Fruit fly (Drosophila melanogaster): ENCODE data around the gene Tgi.
A peak's percentile ranks its signal among the peaks of the same experiment; 100 is the strongest.

Tgi gene

DNA sequence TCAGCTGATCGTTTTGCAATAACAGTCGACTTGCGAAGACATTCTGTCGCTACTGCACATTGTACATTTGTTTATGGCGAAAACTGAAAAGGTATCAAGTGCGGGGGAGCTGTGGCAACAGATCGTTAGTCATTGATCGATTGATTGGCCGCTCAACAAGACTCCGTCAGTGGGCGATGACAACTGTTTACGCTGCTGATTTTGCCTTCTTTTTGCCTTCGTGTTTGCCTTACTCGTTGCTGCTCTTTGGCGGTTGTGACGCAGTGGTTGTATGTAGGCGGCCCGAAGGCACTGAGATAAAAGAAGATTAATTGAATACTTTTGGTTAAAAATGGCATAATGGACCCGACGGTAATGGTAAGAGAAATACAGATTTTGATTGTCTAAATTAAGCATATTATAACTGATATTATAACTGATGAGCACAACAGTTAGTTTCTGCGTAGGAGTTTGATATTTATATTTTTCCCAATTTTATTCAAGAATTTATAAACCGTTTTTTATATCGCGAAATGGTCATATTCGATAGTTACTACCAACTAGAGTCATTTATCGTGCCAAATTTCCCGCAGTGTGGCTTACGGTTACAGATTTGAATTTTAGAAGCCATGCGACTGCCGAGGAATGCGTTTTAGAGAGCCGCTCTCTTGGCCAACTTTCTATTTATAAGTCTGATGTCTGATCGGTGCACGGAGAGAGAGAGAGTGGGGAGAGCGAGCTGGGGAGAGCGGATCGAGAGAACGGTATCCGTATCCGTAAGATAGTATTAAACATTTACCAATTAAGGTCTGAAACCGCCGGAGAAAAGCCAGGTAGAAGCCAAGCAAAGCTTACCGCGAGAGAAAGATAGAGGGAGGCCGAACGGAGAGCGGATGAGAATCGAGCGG, 9.8 kb upstream of the Tgi start (continued):
- TF ChIP-seq zen (tag; optimal IDR thresholded peaks at IDR 0.05) (peak; percentile 61), kah (GFP tag; optimal IDR thresholded peaks at IDR 0.05) (peak; percentile 80), CG11247 (GFP tag; IDR thresholded peaks at IDR 0.05) (peak; percentile 67), CG14441 (GFP tag; IDR thresholded peaks at IDR 0.05) (peak; percentile 84), eve (GFP tag; optimal IDR thresholded peaks at IDR 0.05) (no peak), hth (optimal IDR thresholded peaks at IDR 0.05) (no peak), Fer3 (tag; optimal IDR thresholded peaks at IDR 0.05) (peak; percentile 85), Trl (optimal IDR thresholded peaks at IDR 0.05) (peak; percentile 99 to 100), Trl (GFP tag; optimal IDR thresholded peaks at IDR 0.05) (peak; percentile 37), CG3847 (GFP tag; IDR thresholded peaks at IDR 0.05) (peak; percentile 87), ash1 (GFP tag; optimal IDR thresholded peaks at IDR 0.05) (no peak), CG2875 (GFP tag; optimal IDR thresholded peaks at IDR 0.05) (peak; percentile 80), Max (GFP tag; optimal IDR thresholded peaks at IDR 0.05) (peak; percentile 90), klu (GFP tag; IDR thresholded peaks at IDR 0.05) (peak; percentile 83), Hr78 (GFP tag; optimal IDR thresholded peaks at IDR 0.05) (peak in 1 of 2 experiments; percentile 83), odd (GFP tag; optimal IDR thresholded peaks at IDR 0.05) (peak; percentile 85), dmrt11E (tag; optimal IDR thresholded peaks at IDR 0.05) (peak; percentile 66), hb (GFP tag; IDR thresholded peaks at IDR 0.05; ENCODE audit: partially characterized antibody) (no peak), CG10654 (GFP tag; optimal IDR thresholded peaks at IDR 0.05) (peak; percentile 84), stc (GFP tag; IDR thresholded peaks at IDR 0.05) (peak; percentile 82), Doc2 (GFP tag; IDR thresholded peaks at IDR 0.05) (no peak), da (GFP tag; optimal IDR thresholded peaks at IDR 0.05) (peak; percentile 28), CG10274 (GFP tag; optimal IDR thresholded peaks at IDR 0.05) (peak; percentile 79), NfI (GFP tag; optimal IDR thresholded peaks at IDR 0.05) (peak; percentile 91), Atf6 (GFP tag; IDR thresholded peaks at IDR 0.05) (peak; percentile 79), CG16779 (GFP tag; IDR thresholded peaks at IDR 0.05) (0 out of 2 replicates have a peak, but pooled peaks have one; percentile 17), CG2889 (GFP tag; IDR thresholded peaks at IDR 0.05) (peak; percentile 80), CG12299 (tag; optimal IDR thresholded peaks at IDR 0.05) (peak; percentile 53), CG4707 (GFP tag; optimal IDR thresholded peaks at IDR 0.05) (peak; percentile 59), jumu (GFP tag; optimal IDR thresholded peaks at IDR 0.05) (peak; percentile 57), ATbp (GFP tag; optimal IDR thresholded peaks at IDR 0.05) (peak; percentile 91), CG15011 (GFP tag; optimal IDR thresholded peaks at IDR 0.05) (peak; percentile 89), gce (GFP tag; IDR thresholded peaks at IDR 0.05) (peak; percentile 77), NC2α (GFP tag; optimal IDR thresholded peaks at IDR 0.05) (no peak), Deaf1 (tag; optimal IDR thresholded peaks at IDR 0.05) (peak; percentile 74), cad (GFP tag; optimal IDR thresholded peaks at IDR 0.05) (no peak), CG10959 (GFP tag; IDR thresholded peaks at IDR 0.05) (0 out of 2 replicates have a peak, but pooled peaks have one; percentile 19), Lpt (GFP tag; optimal IDR thresholded peaks at IDR 0.05) (no peak), Opbp (GFP tag; IDR thresholded peaks at IDR 0.05; ENCODE audit: partially characterized antibody) (no peak), CG2712 (tag; optimal IDR thresholded peaks at IDR 0.05) (peak; percentile 95), Bdp1 (GFP tag; optimal IDR thresholded peaks at IDR 0.05) (peak; percentile 13), CG6254 (GFP tag; optimal IDR thresholded peaks at IDR 0.05) (peak; percentile 82), unpg (GFP tag; optimal IDR thresholded peaks at IDR 0.05) (peak; percentile 87), CG10431 (GFP tag; optimal IDR thresholded peaks at IDR 0.05) (peak; percentile 38), lab (GFP tag; optimal IDR thresholded peaks at IDR 0.05) (peak; percentile 93), Lhr (GFP tag; optimal IDR thresholded peaks at IDR 0.05) (peak; percentile 65), en (GFP tag; optimal IDR thresholded peaks at IDR 0.05) (no peak), Atf-2 (GFP tag; optimal IDR thresholded peaks at IDR 0.05) (peak; percentile 32), gem (tag; optimal IDR thresholded peaks at IDR 0.05) (peak; percentile 95)
